Fruit fly (Drosophila melanogaster): ENCODE results near the gene Gs1.
A peak's percentile ranks its signal among the peaks of the same experiment; 100 is the strongest.

Gs1 gene

DNA sequence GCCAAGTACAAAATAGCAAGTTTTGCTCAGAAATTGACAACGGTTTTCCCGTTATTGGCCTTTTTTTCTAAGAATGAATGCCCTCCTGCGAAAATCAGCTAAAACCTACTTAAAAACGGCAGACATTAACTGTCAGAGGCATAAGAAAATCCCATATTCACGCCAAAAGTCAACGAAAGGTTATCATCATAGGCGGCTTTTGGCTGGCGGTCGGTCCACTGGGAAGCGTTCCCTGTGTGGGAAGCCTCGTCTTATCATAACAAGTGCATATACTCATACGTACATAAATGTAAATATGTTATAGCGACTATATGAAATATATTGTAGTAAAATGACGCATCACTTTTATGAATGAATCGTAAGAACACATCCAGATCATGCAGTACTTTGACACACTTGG, 46.2 kb upstream of the Gs1 start:
- no peak for TF ChIP-seq h (GFP tag; optimal IDR thresholded peaks at IDR 0.05)
- TF ChIP-seq Rel (GFP tag; optimal IDR thresholded peaks at IDR 0.05), result no peak
- TF ChIP-seq Rel (tag; optimal IDR thresholded peaks at IDR 0.05), result peak; percentile 88

DNA sequence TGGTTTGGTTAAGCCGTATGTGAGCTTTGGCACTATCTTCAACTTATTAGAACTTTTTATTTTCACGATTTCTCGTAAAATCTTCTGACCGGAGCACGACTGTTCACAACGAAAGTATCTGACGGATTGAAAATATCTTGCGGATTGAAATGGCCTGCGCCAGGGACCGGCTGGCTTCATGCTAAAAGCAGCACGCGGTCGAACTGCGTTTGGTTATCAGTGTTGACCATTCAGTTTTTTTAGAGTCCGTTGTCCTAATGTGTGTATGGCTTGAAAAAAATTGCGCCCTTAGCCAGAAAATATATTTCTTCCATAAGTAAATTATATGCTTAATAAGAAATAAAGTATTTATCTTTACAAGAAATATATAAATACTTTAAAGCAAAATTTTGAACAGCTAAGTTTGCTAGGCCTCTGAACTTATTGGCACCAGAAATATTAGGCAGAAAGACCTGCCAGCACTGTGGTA, 44.6 kb upstream of the Gs1 start, which contains the start of gene net:
TSS of gene net (minus strand) at position 133 of the 469 bp plus-strand sequence.
- peak in 1 of 2 experiments; percentile 22 for TF ChIP-seq dl (GFP tag; optimal IDR thresholded peaks at IDR 0.05; ENCODE audit: insufficient read depth in 1 of 2, partially characterized antibody in 2 of 2)
- peak; percentile 31 for TF ChIP-seq ey (GFP tag; optimal IDR thresholded peaks at IDR 0.05)
- TF ChIP-seq fru (GFP tag; optimal IDR thresholded peaks at IDR 0.05), result peak; percentile 58
- TF ChIP-seq Dfd (GFP tag; optimal IDR thresholded peaks at IDR 0.05), result no peak
- TF ChIP-seq woc (GFP tag; optimal IDR thresholded peaks at IDR 0.05), result peak; percentile 73
- no peak for TF ChIP-seq Mio (GFP tag; optimal IDR thresholded peaks at IDR 0.05)
- no peak for TF ChIP-seq dsf (GFP tag; optimal IDR thresholded peaks at IDR 0.05; ENCODE audit: borderline replicate concordance)
- TF ChIP-seq Hr78 (GFP tag; optimal IDR thresholded peaks at IDR 0.05), result no peak
- TF ChIP-seq Sp1 (GFP tag; optimal IDR thresholded peaks at IDR 0.05), result peak; percentile 87
- TF ChIP-seq pan (optimal IDR thresholded peaks at IDR 0.05), result no peak
- no peak for TF ChIP-seq CG32264 (GFP tag; optimal IDR thresholded peaks at IDR 0.05)
- TF ChIP-seq jim (GFP tag; optimal IDR thresholded peaks at IDR 0.05), result no peak
- peak; percentile 3 for TF ChIP-seq sv (GFP tag; optimal IDR thresholded peaks at IDR 0.05)
- peak; percentile 99 for TF ChIP-seq Myc (optimal IDR thresholded peaks at IDR 0.05)
- TF ChIP-seq lola (GFP tag; optimal IDR thresholded peaks at IDR 0.05), result no peak
- peak; percentile 81 for TF ChIP-seq CG9705 (GFP tag; optimal IDR thresholded peaks at IDR 0.05)
- TF ChIP-seq tai (GFP tag; optimal IDR thresholded peaks at IDR 0.05), result no peak
- peak in 1 of 2 experiments; percentile 72 for TF ChIP-seq foxo (GFP tag; optimal IDR thresholded peaks at IDR 0.05)
- TF ChIP-seq h (GFP tag; optimal IDR thresholded peaks at IDR 0.05), result peak; percentile 73
- TF ChIP-seq Abd-B (GFP tag; optimal IDR thresholded peaks at IDR 0.05), result no peak
- no peak for TF ChIP-seq Hnf4 (GFP tag; optimal IDR thresholded peaks at IDR 0.05)
- TF ChIP-seq dmrt93B (GFP tag; optimal IDR thresholded peaks at IDR 0.05), result peak; percentile 52
- TF ChIP-seq CrebA (GFP tag; optimal IDR thresholded peaks at IDR 0.05; ENCODE audit: borderline replicate concordance), result peak; percentile 32
- TF ChIP-seq Jra (GFP tag; optimal IDR thresholded peaks at IDR 0.05), result no peak
- no peak for TF ChIP-seq N (GFP tag; optimal IDR thresholded peaks at IDR 0.05)
- TF ChIP-seq sage (GFP tag; optimal IDR thresholded peaks at IDR 0.05), result no peak
- no peak for TF ChIP-seq GATAd (GFP tag; optimal IDR thresholded peaks at IDR 0.05)
- TF ChIP-seq OdsH (GFP tag; optimal IDR thresholded peaks at IDR 0.05), result peak; percentile 57
- TF ChIP-seq usp (GFP tag; optimal IDR thresholded peaks at IDR 0.05), result no peak
- TF ChIP-seq Vsx2 (GFP tag; optimal IDR thresholded peaks at IDR 0.05; ENCODE audit: partially characterized antibody), result no peak
- peak; percentile 88 for TF ChIP-seq HLH106 (tag; optimal IDR thresholded peaks at IDR 0.05)
- TF ChIP-seq brk (GFP tag; optimal IDR thresholded peaks at IDR 0.05), result peak; percentile 55
- peak; percentile 76 for TF ChIP-seq rgr (GFP tag; optimal IDR thresholded peaks at IDR 0.05)
- TF ChIP-seq Dif (GFP tag; optimal IDR thresholded peaks at IDR 0.05; ENCODE audit: partially characterized antibody), result peak; percentile 62
- TF ChIP-seq Rel (GFP tag; optimal IDR thresholded peaks at IDR 0.05), result no peak
- TF ChIP-seq Rel (tag; optimal IDR thresholded peaks at IDR 0.05), result peak; percentile 76
- TF ChIP-seq br (GFP tag; optimal IDR thresholded peaks at IDR 0.05), result peak; percentile 50
- peak; percentile 67 for TF ChIP-seq Hr83 (GFP tag; optimal IDR thresholded peaks at IDR 0.05; ENCODE audit: poor library complexity, severe bottlenecking)
- peak; percentile 30 for TF ChIP-seq psq (GFP tag; optimal IDR thresholded peaks at IDR 0.05)

DNA sequence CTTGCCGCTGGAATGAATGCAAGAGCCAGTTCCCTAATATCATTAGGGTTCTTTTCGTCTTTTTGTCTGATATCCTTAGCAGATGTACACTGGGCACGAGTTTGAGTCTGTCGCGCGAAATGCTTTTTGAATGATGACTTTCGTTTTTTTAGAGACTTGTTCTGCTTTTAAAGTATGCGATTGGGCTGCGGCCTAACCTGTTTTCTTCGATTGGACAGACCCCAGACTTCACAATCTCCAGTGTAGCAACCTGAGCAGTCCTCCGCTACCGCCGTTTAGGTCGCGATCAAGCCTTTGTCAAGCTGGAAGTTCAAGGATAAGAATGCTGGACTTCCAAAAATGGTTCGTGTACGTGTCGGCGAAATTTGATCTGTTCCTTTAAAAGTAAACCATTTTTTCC, 43.3 kb upstream of the Gs1 start:
- TF ChIP-seq Sp1 (GFP tag; optimal IDR thresholded peaks at IDR 0.05) (no peak), dmrt93B (GFP tag; optimal IDR thresholded peaks at IDR 0.05) (no peak), N (GFP tag; optimal IDR thresholded peaks at IDR 0.05) (no peak), woc (GFP tag; optimal IDR thresholded peaks at IDR 0.05) (peak; percentile 29), Vsx2 (GFP tag; optimal IDR thresholded peaks at IDR 0.05; ENCODE audit: partially characterized antibody) (peak; percentile 67), CrebA (GFP tag; optimal IDR thresholded peaks at IDR 0.05; ENCODE audit: borderline replicate concordance) (no peak), Dfd (GFP tag; optimal IDR thresholded peaks at IDR 0.05) (no peak), Rel (GFP tag; optimal IDR thresholded peaks at IDR 0.05) (no peak), Rel (tag; optimal IDR thresholded peaks at IDR 0.05) (no peak), psq (GFP tag; optimal IDR thresholded peaks at IDR 0.05) (no peak), jim (GFP tag; optimal IDR thresholded peaks at IDR 0.05) (no peak), foxo (GFP tag; optimal IDR thresholded peaks at IDR 0.05) (peak in 1 of 2 experiments; percentile 49), rgr (GFP tag; optimal IDR thresholded peaks at IDR 0.05) (peak; percentile 29), Abd-B (GFP tag; optimal IDR thresholded peaks at IDR 0.05) (no peak), GATAd (GFP tag; optimal IDR thresholded peaks at IDR 0.05) (no peak), Hnf4 (GFP tag; optimal IDR thresholded peaks at IDR 0.05) (no peak), brk (GFP tag; optimal IDR thresholded peaks at IDR 0.05) (no peak), Jra (GFP tag; optimal IDR thresholded peaks at IDR 0.05) (no peak), fru (GFP tag; optimal IDR thresholded peaks at IDR 0.05) (peak; percentile 54), Mio (GFP tag; optimal IDR thresholded peaks at IDR 0.05) (no peak), ey (GFP tag; optimal IDR thresholded peaks at IDR 0.05) (peak; percentile 47), tai (GFP tag; optimal IDR thresholded peaks at IDR 0.05) (no peak), CG32264 (GFP tag; optimal IDR thresholded peaks at IDR 0.05) (no peak), h (GFP tag; optimal IDR thresholded peaks at IDR 0.05) (peak; percentile 27), Dif (GFP tag; optimal IDR thresholded peaks at IDR 0.05; ENCODE audit: partially characterized antibody) (no peak), dsf (GFP tag; optimal IDR thresholded peaks at IDR 0.05; ENCODE audit: borderline replicate concordance) (no peak), usp (GFP tag; optimal IDR thresholded peaks at IDR 0.05) (no peak), HLH106 (tag; optimal IDR thresholded peaks at IDR 0.05) (peak; percentile 41), Myc (optimal IDR thresholded peaks at IDR 0.05) (no peak), pan (optimal IDR thresholded peaks at IDR 0.05) (no peak), sv (GFP tag; optimal IDR thresholded peaks at IDR 0.05) (no peak), lola (GFP tag; optimal IDR thresholded peaks at IDR 0.05) (no peak), dl (GFP tag; optimal IDR thresholded peaks at IDR 0.05; ENCODE audit: insufficient read depth in 1 of 2, partially characterized antibody in 2 of 2) (no peak), Hr78 (GFP tag; optimal IDR thresholded peaks at IDR 0.05) (no peak), Hr83 (GFP tag; optimal IDR thresholded peaks at IDR 0.05; ENCODE audit: poor library complexity, severe bottlenecking) (no peak), br (GFP tag; optimal IDR thresholded peaks at IDR 0.05) (peak; percentile 19), sage (GFP tag; optimal IDR thresholded peaks at IDR 0.05) (no peak), CG9705 (GFP tag; optimal IDR thresholded peaks at IDR 0.05) (no peak), OdsH (GFP tag; optimal IDR thresholded peaks at IDR 0.05) (peak; percentile 20)

Data from whole organism, wandering third instar larva.